Fruit fly (Drosophila melanogaster) whole organism, embryonic: Measurements from ENCODE around the gene Ptpmeg2.

ENCODE experiments used
- ATbp ChIP-seq: fragments of 200-800 bp; sonication (Bioruptor generic); optimal IDR thresholded peaks from 2 replicates; lab custom pipeline; 2017; ENCODE audit warnings: missing biosample characterization, mild to moderate bottlenecking, missing genetic modification characterization, missing genetic modification reagents
- B-H2 ChIP-seq: fragments of 200-800 bp; sonication (Bioruptor generic); optimal IDR thresholded peaks from 2 replicates; lab custom pipeline; 2018; ENCODE audit warnings: missing biosample characterization, mild to moderate bottlenecking, missing genetic modification characterization
- CG10462 ChIP-seq: fragments of 200-800 bp; sonication (Bioruptor generic); optimal IDR thresholded peaks from 2 replicates; lab custom pipeline; 2016; ENCODE audit warnings: missing biosample characterization, missing genetic modification characterization
- CG10654 ChIP-seq: fragments of 200-800 bp; sonication (Bioruptor generic); optimal IDR thresholded peaks from 2 replicates; lab custom pipeline; 2016; ENCODE audit warnings: missing biosample characterization, missing genetic modification characterization
- CG12744 ChIP-seq: fragments of 200-800 bp; sonication (Bioruptor generic); optimal IDR thresholded peaks from 2 replicates; lab custom pipeline; 2016; ENCODE audit warnings: missing biosample characterization, missing genetic modification characterization
- CG14710 ChIP-seq: fragments of 200-800 bp; sonication (Bioruptor generic); optimal IDR thresholded peaks from 3 replicates; lab custom pipeline; 2019; ENCODE audit warnings: missing biosample characterization, mild to moderate bottlenecking, missing genetic modification characterization, moderate library complexity
- CG1603 ChIP-seq: fragments of 200-800 bp; sonication (Bioruptor generic); optimal IDR thresholded peaks from 2 replicates; lab custom pipeline; 2019; ENCODE audit warnings: missing biosample characterization, mild to moderate bottlenecking, missing genetic modification characterization, moderate library complexity
- CG16813 ChIP-seq: fragments of 200-800 bp; sonication (Bioruptor generic); IDR thresholded peaks from 3 replicates; pipeline ENCODE4 v1.3.6; 2022; ENCODE audit warnings: missing biosample characterization, missing genetic modification characterization; ENCODE audit not compliant: partially characterized antibody
- CG17186 ChIP-seq: fragments of 200-800 bp; sonication (Bioruptor generic); optimal IDR thresholded peaks from 3 replicates; lab custom pipeline; 2017; ENCODE audit warnings: missing biosample characterization, missing genetic modification reagents, missing genetic modification characterization
- CG17568 ChIP-seq: fragments of 200-800 bp; sonication (Bioruptor generic); optimal IDR thresholded peaks from 2 replicates; lab custom pipeline; 2018; ENCODE audit warnings: missing biosample characterization, mild to moderate bottlenecking, missing genetic modification characterization, moderate library complexity
- CG17912 ChIP-seq: fragments of 200-800 bp; sonication (Bioruptor generic); optimal IDR thresholded peaks from 2 replicates; lab custom pipeline; 2018; ENCODE audit warnings: missing biosample characterization, mild to moderate bottlenecking, missing genetic modification characterization
- CG18619 ChIP-seq: fragments of 200-800 bp; sonication (Bioruptor generic); optimal IDR thresholded peaks from 3 replicates; lab custom pipeline; 2017; ENCODE audit warnings: missing biosample characterization, mild to moderate bottlenecking, missing genetic modification characterization
- CG2202 ChIP-seq: fragments of 200-800 bp; sonication (Bioruptor generic); optimal IDR thresholded peaks from 2 replicates; lab custom pipeline; 2018; ENCODE audit warnings: missing biosample characterization, mild to moderate bottlenecking, missing genetic modification characterization
- CG30020 ChIP-seq: fragments of 200-800 bp; optimal IDR thresholded peaks from 2 replicates; lab custom pipeline; 2019; ENCODE audit warnings: missing biosample characterization, mild to moderate bottlenecking, missing genetic modification characterization, moderate library complexity
- CG30431 ChIP-seq: fragments of 200-800 bp; sonication (Bioruptor generic); optimal IDR thresholded peaks from 2 replicates; lab custom pipeline; 2017; ENCODE audit warnings: missing biosample characterization, missing genetic modification characterization
- CG31441 ChIP-seq: fragments of 200-800 bp; sonication (Bioruptor generic); IDR thresholded peaks from 2 replicates; pipeline ENCODE4 v1.3.6; 2022; ENCODE audit warnings: missing biosample characterization, missing genetic modification characterization
- CG3726 ChIP-seq: fragments of 200-800 bp; sonication (Bioruptor generic); IDR thresholded peaks from 3 replicates; pipeline ENCODE4, ENCODE4 v1.3.6; 2022; ENCODE audit warnings: missing biosample characterization, missing genetic modification characterization
- CG4820 ChIP-seq: fragments of 200-800 bp; sonication (Bioruptor generic); optimal IDR thresholded peaks from 3 replicates; lab custom pipeline; 2016; ENCODE audit warnings: missing biosample characterization, missing genetic modification characterization
- CG6765 ChIP-seq: fragments of 200-800 bp; sonication (Bioruptor generic); optimal IDR thresholded peaks from 3 replicates; lab custom pipeline; 2017; ENCODE audit warnings: missing biosample characterization, mild to moderate bottlenecking, missing genetic modification characterization
- CG8290 ChIP-seq, 3 experiments: fragments of 200-800 bp; sonication (Bioruptor generic); optimal IDR thresholded peaks; 2 replicates each; lab custom pipeline; 2016 to 2019; ENCODE audit warnings: missing biosample characterization in 3 of 3, missing genetic modification characterization in 3 of 3, mild to moderate bottlenecking in 2 of 3, moderate library complexity in 1 of 3
- CG9797 ChIP-seq: fragments of 200-800 bp; sonication (Bioruptor generic); optimal IDR thresholded peaks from 3 replicates; lab custom pipeline; 2018; ENCODE audit warnings: missing biosample characterization, mild to moderate bottlenecking, missing genetic modification characterization
- CG9932 ChIP-seq: fragments of 200-800 bp; sonication (Bioruptor generic); IDR thresholded peaks from 2 replicates; pipeline ENCODE4 v1.3.6; 2022; ENCODE audit warnings: missing biosample characterization, missing genetic modification characterization
- D19A ChIP-seq: fragments of 200-800 bp; optimal IDR thresholded peaks from 3 replicates; lab custom pipeline; 2019; ENCODE audit warnings: missing biosample characterization, mild to moderate bottlenecking, missing genetic modification characterization, moderate library complexity
- Dip3 ChIP-seq: fragments of 200-800 bp; sonication (Bioruptor generic); optimal IDR thresholded peaks from 3 replicates; lab custom pipeline; 2016; ENCODE audit warnings: missing biosample characterization, missing genetic modification characterization
- Dll ChIP-seq: fragments of 200-800 bp; sonication (Bioruptor generic); IDR thresholded peaks from 4 replicates; pipeline ENCODE4 v1.3.6; 2022; ENCODE audit warnings: missing biosample characterization, missing genetic modification characterization; ENCODE audit not compliant: partially characterized antibody
- Doc2 ChIP-seq: fragments of 200-800 bp; sonication (Bioruptor generic); IDR thresholded peaks from 2 replicates; pipeline ENCODE4 v1.3.6; 2022; ENCODE audit warnings: missing biosample characterization, missing genetic modification characterization
- Drgx ChIP-seq: fragments of 200-800 bp; sonication (Bioruptor generic); IDR thresholded peaks from 2 replicates; pipeline ENCODE4 v1.3.6; 2022; ENCODE audit warnings: missing biosample characterization, missing genetic modification characterization
- Eip74EF ChIP-seq, 2 experiments: fragments of 200-800 bp in 1 of 2; fragments of >200 bp in 1 of 2; sonication (Bioruptor generic) in 1 of 2; optimal IDR thresholded peaks; 2 replicates each; lab custom pipeline; 2017 to 2019; ENCODE audit warnings: missing biosample characterization in 2 of 2, missing genetic modification characterization in 2 of 2, mild to moderate bottlenecking in 1 of 2, moderate library complexity in 1 of 2
- H2.0 ChIP-seq: fragments of 200-800 bp; sonication (Bioruptor generic); IDR thresholded peaks from 2 replicates; pipeline ENCODE4 v1.3.6; 2022; ENCODE audit warnings: missing biosample characterization, missing genetic modification characterization
- Kr ChIP-seq: fragments of 200-800 bp; sonication (Bioruptor generic); optimal IDR thresholded peaks from 2 replicates; lab custom pipeline; 2017; ENCODE audit warnings: missing biosample characterization, mild to moderate bottlenecking, missing genetic modification characterization
- Mad ChIP-seq: fragments of 200-800 bp; sonication (Bioruptor generic); optimal IDR thresholded peaks from 2 replicates; lab custom pipeline; 2016; ENCODE audit warnings: missing biosample characterization, missing genetic modification characterization
- Nf-YB ChIP-seq: fragments of 200-800 bp; sonication (Bioruptor generic); optimal IDR thresholded peaks from 3 replicates; lab custom pipeline; 2019; ENCODE audit warnings: missing biosample characterization, mild to moderate bottlenecking, missing genetic modification characterization, moderate library complexity
- Ravus ChIP-seq: fragments of 200-800 bp; sonication (Bioruptor generic); IDR thresholded peaks from 2 replicates; pipeline ENCODE4 v1.3.6; 2022; ENCODE audit warnings: missing biosample characterization, missing genetic modification characterization
- Scr ChIP-seq: fragments of 200-800 bp; sonication (Bioruptor generic); IDR thresholded peaks from 2 replicates; pipeline ENCODE4 v1.3.6; 2022; ENCODE audit warnings: missing biosample characterization, missing genetic modification characterization; ENCODE audit not compliant: partially characterized antibody
- bowl ChIP-seq: fragments of 200-800 bp; sonication (Bioruptor generic); IDR thresholded peaks from 2 replicates; pipeline ENCODE4 v1.3.6; 2022; ENCODE audit warnings: missing biosample characterization, missing genetic modification characterization
- bsh ChIP-seq, 2 experiments: fragments of 200-800 bp; sonication (Bioruptor generic); optimal IDR thresholded peaks; 2 replicates each; lab custom pipeline; 2017 to 2018; ENCODE audit warnings: mild to moderate bottlenecking in 2 of 2, missing biosample characterization in 2 of 2, missing genetic modification characterization in 2 of 2, moderate library complexity in 1 of 2
- danr ChIP-seq: fragments of 200-800 bp; sonication (Bioruptor generic); IDR thresholded peaks from 2 replicates; pipeline ENCODE4 v1.3.6; 2022; ENCODE audit warnings: missing biosample characterization, missing genetic modification characterization
- dmrt99B ChIP-seq: fragments of 200-800 bp; sonication (Bioruptor generic); optimal IDR thresholded peaks from 2 replicates; lab custom pipeline; 2018; ENCODE audit warnings: missing biosample characterization, mild to moderate bottlenecking, missing genetic modification characterization, moderate library complexity
- gt ChIP-seq: fragments of 200-800 bp; sonication (Bioruptor generic); IDR thresholded peaks from 2 replicates; pipeline ENCODE4 v1.3.6; 2022; ENCODE audit warnings: missing biosample characterization, missing genetic modification characterization
- kah ChIP-seq: fragments of 200-800 bp; sonication (Bioruptor generic); optimal IDR thresholded peaks from 2 replicates; lab custom pipeline; 2018; ENCODE audit warnings: missing biosample characterization, mild to moderate bottlenecking, missing genetic modification characterization
- klu ChIP-seq: fragments of 200-800 bp; sonication (Bioruptor generic); IDR thresholded peaks from 2 replicates; pipeline ENCODE4 v1.3.6; 2022; ENCODE audit warnings: missing biosample characterization, missing genetic modification characterization
- knrl ChIP-seq: fragments of 200-800 bp; sonication (Bioruptor generic); IDR thresholded peaks from 3 replicates; pipeline ENCODE4 v1.3.6; 2022; ENCODE audit warnings: missing biosample characterization, missing genetic modification characterization; ENCODE audit not compliant: partially characterized antibody
- lmd ChIP-seq: fragments of 200-800 bp; sonication (Bioruptor generic); IDR thresholded peaks from 2 replicates; pipeline ENCODE4 v1.3.6; 2022; ENCODE audit warnings: missing biosample characterization, missing genetic modification characterization
- pros ChIP-seq: fragments of 200-800 bp; sonication (Bioruptor generic); optimal IDR thresholded peaks from 3 replicates; lab custom pipeline; 2019; ENCODE audit warnings: missing biosample characterization, mild to moderate bottlenecking, missing genetic modification characterization, moderate library complexity
- row ChIP-seq: fragments of 200-800 bp; sonication (Bioruptor generic); IDR thresholded peaks from 3 replicates; pipeline ENCODE4 v1.3.6; 2022; ENCODE audit warnings: missing biosample characterization, missing genetic modification characterization
- schlank ChIP-seq: fragments of 200-800 bp; sonication (Bioruptor generic); optimal IDR thresholded peaks from 2 replicates; lab custom pipeline; 2018; ENCODE audit warnings: missing biosample characterization, mild to moderate bottlenecking, missing genetic modification characterization
- scrt ChIP-seq: fragments of 200-800 bp; sonication (Bioruptor generic); optimal IDR thresholded peaks from 2 replicates; lab custom pipeline; 2018; ENCODE audit warnings: missing biosample characterization, mild to moderate bottlenecking, missing genetic modification characterization, moderate library complexity
- shn ChIP-seq: fragments of 200-800 bp; sonication (Bioruptor generic); optimal IDR thresholded peaks from 3 replicates; lab custom pipeline; 2016; ENCODE audit warnings: missing biosample characterization, missing genetic modification characterization

The Ptpmeg2 gene

DNA sequence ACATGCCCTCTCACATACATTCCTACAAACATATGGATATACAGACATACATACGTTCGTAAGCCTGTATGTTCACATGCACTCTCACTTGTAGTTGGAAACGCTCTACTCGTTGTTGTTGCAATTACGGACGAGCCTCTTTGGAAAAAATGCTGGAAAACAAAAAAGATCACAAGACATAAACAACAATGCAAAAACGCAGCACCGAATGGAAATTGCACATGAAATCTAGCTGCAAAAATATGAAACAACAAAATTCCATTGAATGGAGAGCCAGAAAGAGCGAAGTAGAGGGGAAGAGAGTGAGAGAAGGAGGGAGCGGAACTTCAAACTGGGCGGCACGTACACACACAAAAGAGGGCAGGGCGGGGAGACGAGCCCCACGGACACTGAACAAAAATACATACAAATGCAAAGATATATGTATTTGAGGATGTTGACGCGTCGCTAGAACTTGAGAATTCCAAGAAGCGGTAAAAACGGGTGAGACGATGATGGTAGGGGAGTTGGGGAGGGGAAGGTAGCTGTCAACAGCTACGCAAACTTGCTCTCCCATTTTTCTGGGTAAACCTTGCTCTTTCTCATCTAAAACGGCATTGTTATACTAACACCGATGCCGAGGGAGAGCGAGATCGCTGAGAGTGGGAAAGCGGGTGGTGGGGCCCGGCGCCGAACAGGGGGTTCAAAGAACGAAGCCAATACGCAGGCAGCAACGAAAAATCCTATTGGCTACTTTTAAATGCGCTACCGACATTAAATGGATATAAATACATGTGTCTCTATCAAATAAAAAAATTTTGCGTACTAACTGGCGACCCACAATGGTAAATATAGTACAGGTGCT lies 74.6 kb downstream of the Ptpmeg2 start (continued):
- TF ChIP-seq CG10654 (GFP tag; lab: Kevin White, UChicago) (no peak), CG4820 (no peak), CG14710 (no peak), CG31441 (GFP tag; lab: Robert Waterston, UW) (no peak), knrl (GFP tag; lab: Robert Waterston, UW) (no peak), Eip74EF (GFP tag; optimal IDR thresholded peaks at IDR 0.05; lab: Kevin White, UChicago) (no peak), CG10462 (GFP tag; lab: Kevin White, UChicago) (no peak), Dll (GFP tag; lab: Robert Waterston, UW) (no peak), CG8290 (GFP tag; optimal IDR thresholded peaks at IDR 0.05; lab: Kevin White, UChicago) (no peak), CG8290 (tag; optimal IDR thresholded peaks at IDR 0.05; lab: Kevin White, UChicago) (peak in 1 of 2 experiments; percentile 73), CG9797 (GFP tag; lab: Kevin White, UChicago) (no peak), schlank (tag; lab: Kevin White, UChicago) (peak; percentile 1), Nf-YB (GFP tag; lab: Kevin White, UChicago) (no peak), Dip3 (GFP tag; lab: Kevin White, UChicago) (no peak), danr (no peak), row (peak; percentile 90), CG9932 (peak; percentile 43; the same call in 1 of the 2 replicates), shn (GFP tag; lab: Kevin White, UChicago) (no peak), CG1603 (tag; lab: Kevin White, UChicago) (peak; percentile 3), Drgx (peak; percentile 51), CG30020 (no peak), Kr (GFP tag; lab: Kevin White, UChicago) (no peak), Ravus (GFP tag; lab: Robert Waterston, UW) (no peak), CG16813 (GFP tag; lab: Robert Waterston, UW) (no peak), ATbp (GFP tag; lab: Kevin White, UChicago) (no peak), scrt (GFP tag; lab: Kevin White, UChicago) (no peak), CG12744 (GFP tag; lab: Kevin White, UChicago) (no peak), CG30431 (GFP tag; lab: Kevin White, UChicago) (peak; percentile 14), gt (no peak), CG3726 (no peak), dmrt99B (tag; lab: Kevin White, UChicago) (no peak), CG18619 (GFP tag; lab: Kevin White, UChicago) (no peak), H2.0 (GFP tag; lab: Robert Waterston, UW) (no peak), lmd (peak; percentile 69; the same call in 1 of the 2 replicates), CG17568 (GFP tag; lab: Kevin White, UChicago) (no peak), CG17186 (no peak), CG17912 (no peak), Scr (GFP tag; lab: Robert Waterston, UW) (no peak), bowl (no peak), B-H2 (peak; percentile 14), bsh (GFP tag; optimal IDR thresholded peaks at IDR 0.05; lab: Kevin White, UChicago) (no peak), Mad (no peak), CG2202 (tag; lab: Kevin White, UChicago) (no peak), kah (no peak), Doc2 (GFP tag; lab: Robert Waterston, UW) (no peak), CG6765 (no peak), D19A (peak; percentile 97), pros (GFP tag; lab: Kevin White, UChicago) (peak; percentile 59), klu (no peak)
